Fruit fly (Drosophila melanogaster): ENCODE results near the gene CG32712.

- no peak for TF ChIP-seq CG17806 (tag; optimal IDR thresholded peaks at IDR 0.05)
- peak; percentile 60 for TF ChIP-seq Pif1B (GFP tag; optimal IDR thresholded peaks at IDR 0.05)
- no peak for TF ChIP-seq CG14655 (GFP tag; optimal IDR thresholded peaks at IDR 0.05)
- TF ChIP-seq CG32121 (GFP tag; IDR thresholded peaks at IDR 0.05), result peak; percentile 99
- TF ChIP-seq CG13204 (GFP tag; optimal IDR thresholded peaks at IDR 0.05), result peak; percentile 81
- TF ChIP-seq EcR (GFP tag; optimal IDR thresholded peaks at IDR 0.05), result peak; percentile 62
- no peak for TF ChIP-seq rn (GFP tag; IDR thresholded peaks at IDR 0.05)
- peak; percentile 57 for TF ChIP-seq CG8301 (tag; optimal IDR thresholded peaks at IDR 0.05)
- peak; percentile 58 for TF ChIP-seq Snoo (tag; optimal IDR thresholded peaks at IDR 0.05)
- TF ChIP-seq CG10348 (GFP tag; IDR thresholded peaks at IDR 0.05), result no peak
- peak; percentile 99 for TF ChIP-seq Ets98B (GFP tag; IDR thresholded peaks at IDR 0.05)
- TF ChIP-seq CG15710 (tag; optimal IDR thresholded peaks at IDR 0.05), result peak; percentile 48
Observed at dm6 chrX:8409793-8410192, 23.8 kb downstream of the CG32712 start.

Data from whole organism, pupa.